Fruit fly (Drosophila melanogaster) whole organism, embryonic: ENCODE data around the gene CG5902.

Experiments
- Antp ChIP-seq: fragments of 200-800 bp; sonication (Bioruptor generic); optimal IDR thresholded peaks from 3 replicates; lab custom pipeline; 2016; ENCODE audit warnings: missing biosample characterization, missing genetic modification characterization
- Awh ChIP-seq: fragments of 200-800 bp; sonication (Bioruptor generic); IDR thresholded peaks from 2 replicates; pipeline ENCODE4, ENCODE4 v1.3.6; 2022; ENCODE audit warnings: missing biosample characterization, missing genetic modification characterization
- CG10959 ChIP-seq: fragments of 200-800 bp; sonication (Bioruptor generic); IDR thresholded peaks from 2 replicates; pipeline ENCODE4 v1.3.6; 2022; ENCODE audit warnings: missing biosample characterization, missing genetic modification characterization
- CG11723 ChIP-seq: fragments of 200-800 bp; sonication (Bioruptor generic); optimal IDR thresholded peaks from 2 replicates; lab custom pipeline; 2017; ENCODE audit warnings: missing biosample characterization, mild to moderate bottlenecking, missing genetic modification characterization
- CG12744 ChIP-seq: fragments of 200-800 bp; sonication (Bioruptor generic); optimal IDR thresholded peaks from 2 replicates; lab custom pipeline; 2016; ENCODE audit warnings: missing biosample characterization, missing genetic modification characterization
- CG12769 ChIP-seq: fragments of 200-800 bp; sonication (Bioruptor generic); optimal IDR thresholded peaks from 2 replicates; lab custom pipeline; 2019; ENCODE audit warnings: missing biosample characterization, mild to moderate bottlenecking, missing genetic modification characterization, moderate library complexity
- CG13296 ChIP-seq: fragments of 200-800 bp; sonication (Bioruptor generic); optimal IDR thresholded peaks from 3 replicates; lab custom pipeline; 2018; ENCODE audit warnings: missing biosample characterization, mild to moderate bottlenecking, missing genetic modification characterization
- CG14441 ChIP-seq: fragments of 200-800 bp; sonication (Bioruptor generic); IDR thresholded peaks from 2 replicates; pipeline ENCODE4 v1.3.6; 2022; ENCODE audit warnings: missing biosample characterization, missing genetic modification characterization
- CG15479 ChIP-seq: fragments of 200-800 bp; sonication (Bioruptor generic); optimal IDR thresholded peaks from 3 replicates; lab custom pipeline; 2019; ENCODE audit warnings: missing biosample characterization, mild to moderate bottlenecking, missing genetic modification characterization, moderate library complexity
- CG18011 ChIP-seq: fragments of 200-800 bp; sonication (Bioruptor generic); optimal IDR thresholded peaks from 2 replicates; lab custom pipeline; 2017; ENCODE audit warnings: missing biosample characterization, missing genetic modification characterization, mild to moderate bottlenecking, moderate library complexity, missing genotype
- CG2202 ChIP-seq: fragments of 200-800 bp; sonication (Bioruptor generic); optimal IDR thresholded peaks from 2 replicates; lab custom pipeline; 2018; ENCODE audit warnings: missing biosample characterization, mild to moderate bottlenecking, missing genetic modification characterization
- CG34224 ChIP-seq: fragments of 200-800 bp; sonication (Bioruptor generic); IDR thresholded peaks from 3 replicates; pipeline ENCODE4 v1.3.6; 2022; ENCODE audit warnings: missing biosample characterization, missing genetic modification characterization; ENCODE audit not compliant: partially characterized antibody
- CG3726 ChIP-seq: fragments of 200-800 bp; sonication (Bioruptor generic); IDR thresholded peaks from 3 replicates; pipeline ENCODE4, ENCODE4 v1.3.6; 2022; ENCODE audit warnings: missing biosample characterization, missing genetic modification characterization
- CG3995 ChIP-seq: fragments of 200-800 bp; sonication (Bioruptor generic); optimal IDR thresholded peaks from 3 replicates; lab custom pipeline; 2016; ENCODE audit warnings: missing biosample characterization, missing genetic modification characterization
- CG6813 ChIP-seq: fragments of 200-800 bp; sonication (Bioruptor generic); optimal IDR thresholded peaks from 2 replicates; lab custom pipeline; 2017; ENCODE audit warnings: missing biosample characterization, missing genetic modification characterization, mild to moderate bottlenecking, moderate library complexity, missing genetic modification reagents
- CG7745 ChIP-seq: fragments of 200-800 bp; sonication (Bioruptor generic); optimal IDR thresholded peaks from 2 replicates; lab custom pipeline; 2018; ENCODE audit warnings: missing biosample characterization, mild to moderate bottlenecking, missing genetic modification characterization, moderate library complexity
- CG8359 ChIP-seq: fragments of 200-800 bp; sonication (Bioruptor generic); optimal IDR thresholded peaks from 2 replicates; lab custom pipeline; 2017; ENCODE audit warnings: missing biosample characterization, mild to moderate bottlenecking, missing genetic modification characterization, borderline replicate concordance
- CG9727 ChIP-seq: fragments of 200-800 bp; sonication (Bioruptor generic); optimal IDR thresholded peaks from 3 replicates; lab custom pipeline; 2017; ENCODE audit warnings: missing biosample characterization, mild to moderate bottlenecking, missing genetic modification characterization
- CG9797 ChIP-seq: fragments of 200-800 bp; sonication (Bioruptor generic); optimal IDR thresholded peaks from 3 replicates; lab custom pipeline; 2018; ENCODE audit warnings: missing biosample characterization, mild to moderate bottlenecking, missing genetic modification characterization
- Dip2 ChIP-seq: fragments of 200-800 bp; sonication (Bioruptor generic); IDR thresholded peaks from 2 replicates; pipeline ENCODE4 v1.3.6; 2022; ENCODE audit warnings: missing biosample characterization, missing genetic modification characterization
- Dip3 ChIP-seq: fragments of 200-800 bp; sonication (Bioruptor generic); optimal IDR thresholded peaks from 3 replicates; lab custom pipeline; 2016; ENCODE audit warnings: missing biosample characterization, missing genetic modification characterization
- Dll ChIP-seq: fragments of 200-800 bp; sonication (Bioruptor generic); IDR thresholded peaks from 4 replicates; pipeline ENCODE4 v1.3.6; 2022; ENCODE audit warnings: missing biosample characterization, missing genetic modification characterization; ENCODE audit not compliant: partially characterized antibody
- ERR ChIP-seq: fragments of 200-800 bp; sonication (Bioruptor generic); optimal IDR thresholded peaks from 2 replicates; lab custom pipeline; 2016; ENCODE audit warnings: missing biosample characterization, missing genetic modification characterization
- Ets97D ChIP-seq: fragments of 200-800 bp; sonication (Bioruptor generic); optimal IDR thresholded peaks from 3 replicates; lab custom pipeline; 2016; ENCODE audit warnings: missing biosample characterization, missing genetic modification characterization
- Hand ChIP-seq: fragments of 200-800 bp; sonication (Bioruptor generic); optimal IDR thresholded peaks from 2 replicates; lab custom pipeline; 2017; ENCODE audit warnings: mild to moderate bottlenecking, missing biosample characterization, missing genetic modification reagents, missing genetic modification characterization
- HmgZ ChIP-seq: fragments of 200-800 bp; sonication (Bioruptor generic); optimal IDR thresholded peaks from 2 replicates; lab custom pipeline; 2018; ENCODE audit warnings: missing biosample characterization, mild to moderate bottlenecking, missing genetic modification characterization
- Hr3 ChIP-seq: fragments of 200-800 bp; sonication (Bioruptor generic); optimal IDR thresholded peaks from 3 replicates; lab custom pipeline; 2016; ENCODE audit warnings: missing biosample characterization, missing genetic modification characterization
- Ptx1 ChIP-seq: fragments of 200-800 bp; sonication (Bioruptor generic); IDR thresholded peaks from 2 replicates; pipeline ENCODE4 v1.3.6; 2022; ENCODE audit warnings: missing biosample characterization, missing genetic modification characterization
- Side ChIP-seq: fragments of 200-800 bp; sonication (Bioruptor generic); optimal IDR thresholded peaks from 2 replicates; lab custom pipeline; 2016; ENCODE audit warnings: missing biosample characterization, missing genetic modification characterization
- Spps ChIP-seq: fragments of 200-800 bp; sonication (Bioruptor generic); optimal IDR thresholded peaks from 2 replicates; lab custom pipeline; 2018; ENCODE audit warnings: missing biosample characterization, mild to moderate bottlenecking, missing genetic modification characterization
- abd-A ChIP-seq: fragments of 200-800 bp; sonication (Bioruptor generic); optimal IDR thresholded peaks from 3 replicates; lab custom pipeline; 2019; ENCODE audit warnings: missing biosample characterization, mild to moderate bottlenecking, missing genetic modification characterization, moderate library complexity
- ash1 ChIP-seq: fragments of 200-800 bp; sonication (Bioruptor generic); optimal IDR thresholded peaks from 2 replicates; lab custom pipeline; 2018; ENCODE audit warnings: missing biosample characterization, mild to moderate bottlenecking, missing genetic modification characterization
- btn ChIP-seq: fragments of 200-800 bp; sonication (Bioruptor generic); optimal IDR thresholded peaks from 2 replicates; lab custom pipeline; 2016; ENCODE audit warnings: missing biosample characterization, missing genetic modification characterization
- dpn ChIP-seq, 2 experiments: fragments of 200-800 bp; sonication (Bioruptor generic); optimal IDR thresholded peaks; 3 replicates each; lab custom pipeline; 2016; ENCODE audit warnings: missing biosample characterization in 2 of 2, missing genetic modification characterization in 2 of 2
- eyg ChIP-seq: fragments of 200-800 bp; sonication (Bioruptor generic); optimal IDR thresholded peaks from 3 replicates; lab custom pipeline; 2016; ENCODE audit warnings: missing biosample characterization, missing genetic modification characterization
- h ChIP-seq: fragments of >200 bp; optimal IDR thresholded peaks from 2 replicates; lab custom pipeline; 2017
- ham ChIP-seq: fragments of 200-800 bp; sonication (Bioruptor generic); IDR thresholded peaks from 2 replicates; pipeline ENCODE4 v1.3.6; 2022; ENCODE audit warnings: missing biosample characterization, missing genetic modification characterization
- hkb ChIP-seq, 2 experiments: fragments of 200-800 bp in 1 of 2; fragments of >200 bp in 1 of 2; sonication (Bioruptor generic) in 1 of 2; IDR thresholded peaks in 1 of 2; optimal IDR thresholded peaks in 1 of 2; 2 replicates each; pipeline versions ENCODE4 v1.3.6 to Lab custom; 2017 to 2022; ENCODE audit warnings: missing biosample characterization in 1 of 2, missing genetic modification characterization in 1 of 2
- lab ChIP-seq: fragments of 200-800 bp; sonication (Bioruptor generic); optimal IDR thresholded peaks from 3 replicates; lab custom pipeline; 2017; ENCODE audit warnings: missing biosample characterization, missing genetic modification characterization, mild to moderate bottlenecking, moderate library complexity, missing genetic modification reagents
- lbe ChIP-seq: fragments of 200-800 bp; sonication (Bioruptor generic); optimal IDR thresholded peaks from 2 replicates; lab custom pipeline; 2016; ENCODE audit warnings: missing biosample characterization, mild to moderate bottlenecking, missing genetic modification characterization
- pnt ChIP-seq: fragments of 200-800 bp; sonication (Bioruptor generic); optimal IDR thresholded peaks from 3 replicates; lab custom pipeline; 2016; ENCODE audit warnings: missing biosample characterization, missing genetic modification characterization
- psq ChIP-seq: fragments of 200-800 bp; sonication (Bioruptor generic); optimal IDR thresholded peaks from 2 replicates; lab custom pipeline; 2017; ENCODE audit warnings: missing biosample characterization, missing genetic modification characterization
- sisA ChIP-seq: fragments of 200-800 bp; sonication (Bioruptor generic); IDR thresholded peaks from 2 replicates; pipeline ENCODE4 v1.3.6; 2022; ENCODE audit warnings: missing biosample characterization, missing genetic modification characterization
- slp2 ChIP-seq: fragments of 200-800 bp; sonication (Bioruptor generic); optimal IDR thresholded peaks from 2 replicates; lab custom pipeline; 2016; ENCODE audit warnings: missing biosample characterization, missing genetic modification characterization
- so ChIP-seq: fragments of 200-800 bp; sonication (Bioruptor generic); IDR thresholded peaks from 3 replicates; pipeline ENCODE4 v1.3.6; 2022; ENCODE audit warnings: missing biosample characterization, missing genetic modification characterization
- sqz ChIP-seq: fragments of 200-800 bp; sonication (Bioruptor generic); optimal IDR thresholded peaks from 3 replicates; lab custom pipeline; 2018; ENCODE audit warnings: missing biosample characterization, mild to moderate bottlenecking, missing genetic modification characterization
- ssp ChIP-seq: fragments of 200-800 bp; sonication (Bioruptor generic); IDR thresholded peaks from 2 replicates; pipeline ENCODE4 v1.3.6; 2022; ENCODE audit warnings: missing biosample characterization, missing genetic modification characterization
- tll ChIP-seq, 2 experiments: fragments of 200-800 bp in 1 of 2; fragments of >200 bp in 1 of 2; sonication (Bioruptor generic) in 1 of 2; optimal IDR thresholded peaks; 2 replicates each; lab custom pipeline; 2017 to 2019; ENCODE audit warnings: missing biosample characterization in 2 of 2, missing genetic modification characterization in 2 of 2, mild to moderate bottlenecking in 1 of 2, moderate library complexity in 1 of 2
- vfl ChIP-seq: fragments of 200-800 bp; sonication (Bioruptor generic); optimal IDR thresholded peaks from 2 replicates; lab custom pipeline; 2016; ENCODE audit warnings: missing biosample characterization, missing genetic modification characterization

The CG5902 gene

DNA sequence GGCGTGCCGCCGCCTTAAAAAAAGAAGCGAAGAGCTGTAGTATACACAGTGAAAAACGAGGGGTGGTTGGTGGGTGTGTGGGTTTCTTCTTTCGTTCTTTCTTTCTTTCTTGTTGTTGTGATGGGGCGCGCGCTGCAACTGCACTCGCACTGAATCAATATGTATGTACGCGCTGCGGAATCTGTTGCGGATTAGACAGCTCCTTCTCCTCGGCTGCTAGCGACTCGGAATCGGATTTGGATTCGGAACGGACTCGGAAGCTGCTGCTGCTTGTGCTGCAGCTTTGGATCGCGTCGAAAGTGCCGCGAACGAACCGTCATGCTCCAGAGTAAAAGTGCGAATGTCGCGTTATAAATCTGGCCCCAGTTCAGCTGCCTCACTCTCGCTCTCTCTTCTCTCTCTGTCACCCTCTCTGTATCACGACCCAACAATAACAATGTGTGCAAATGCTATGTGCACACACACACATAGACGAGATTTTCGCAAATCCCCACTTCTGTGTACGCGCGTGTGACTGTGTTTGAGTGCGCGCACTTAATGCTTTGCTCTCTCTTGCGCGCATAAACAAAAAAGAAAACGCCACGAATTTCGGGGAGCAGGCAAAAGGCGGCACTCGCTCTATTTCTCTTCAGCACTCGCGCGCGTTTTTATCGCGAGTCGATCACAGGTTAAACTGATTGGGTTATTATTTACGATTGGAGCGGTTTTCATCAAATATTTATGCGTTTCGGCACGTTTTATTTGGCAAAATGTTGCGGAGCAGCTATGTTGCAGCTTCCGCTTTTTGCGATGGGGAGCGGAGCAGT, 44.8 kb downstream of the CG5902 start (continued):
- TF ChIP-seq tll (GFP tag; optimal IDR thresholded peaks at IDR 0.05; lab: Kevin White, UChicago) (no peak), Awh (no peak), btn (GFP tag; lab: Kevin White, UChicago) (no peak), CG3726 (GFP tag; lab: Robert Waterston, UW) (no peak), lbe (GFP tag; lab: Kevin White, UChicago) (no peak), sqz (no peak), HmgZ (tag; lab: Kevin White, UChicago) (no peak), Antp (GFP tag; lab: Kevin White, UChicago) (no peak), CG34224 (no peak), ssp (GFP tag; lab: Robert Waterston, UW) (no peak), CG18011 (GFP tag; lab: Kevin White, UChicago) (no peak), CG10959 (GFP tag; lab: Robert Waterston, UW) (no peak), CG6813 (peak; percentile 50), Hr3 (GFP tag; lab: Kevin White, UChicago) (no peak), slp2 (no peak), CG11723 (GFP tag; lab: Kevin White, UChicago) (no peak), Side (GFP tag; lab: Kevin White, UChicago) (no peak), Hand (GFP tag; lab: Kevin White, UChicago) (no peak), CG12744 (no peak), CG2202 (tag; lab: Kevin White, UChicago) (peak; percentile 25), Dip3 (GFP tag; lab: Kevin White, UChicago) (no peak), abd-A (tag; lab: Kevin White, UChicago) (no peak), CG15479 (GFP tag; lab: Kevin White, UChicago) (peak; percentile 53), CG9727 (GFP tag; lab: Kevin White, UChicago) (peak; percentile 9), Ets97D (GFP tag; lab: Kevin White, UChicago) (no peak), CG8359 (GFP tag; lab: Kevin White, UChicago) (no peak), ash1 (no peak), ERR (GFP tag; lab: Kevin White, UChicago) (no peak), psq (no peak), CG9797 (GFP tag; lab: Kevin White, UChicago) (no peak), Dll (GFP tag; lab: Robert Waterston, UW) (peak; percentile 37; the same call in 1 of the 4 replicates), h (lab: Kevin White, UChicago) (no peak), vfl (no peak), Spps (peak; percentile 3), CG14441 (GFP tag; lab: Robert Waterston, UW) (peak; percentile 40; the same call in 1 of the 2 replicates), ham (GFP tag; lab: Robert Waterston, UW) (no peak), CG13296 (peak; percentile 1), CG7745 (no peak), CG12769 (tag; lab: Kevin White, UChicago) (no peak), lab (GFP tag; lab: Kevin White, UChicago) (peak; percentile 40), Ptx1 (GFP tag; lab: Robert Waterston, UW) (no peak), hkb (optimal IDR thresholded peaks at IDR 0.05; lab: Kevin White, UChicago) (no peak), hkb (GFP tag; IDR thresholded peaks at IDR 0.05; lab: Robert Waterston, UW) (no peak), pnt (no peak), eyg (GFP tag; lab: Kevin White, UChicago) (no peak), Dip2 (GFP tag; lab: Robert Waterston, UW) (no peak), CG3995 (GFP tag; lab: Kevin White, UChicago) (no peak), so (GFP tag; lab: Robert Waterston, UW) (no peak), dpn (GFP tag; optimal IDR thresholded peaks at IDR 0.05; lab: Kevin White, UChicago) (peak in 1 of 2 experiments; percentile 3), sisA (no peak)
